Fruit fly (Drosophila melanogaster) whole organism, embryonic: Measurements from ENCODE around the gene CG31867.
A peak's percentile ranks its signal among the peaks of the same experiment; 100 is the strongest.

Experiments
- Antp ChIP-seq: fragments of 200-800 bp; sonication (Bioruptor generic); optimal IDR thresholded peaks from 3 replicates; lab custom pipeline; 2016; ENCODE audit warnings: missing biosample characterization, missing genetic modification characterization
- CG14860 ChIP-seq: fragments of 200-800 bp; sonication (Bioruptor generic); IDR thresholded peaks from 3 replicates; pipeline ENCODE4 v1.3.6; 2022; ENCODE audit warnings: missing biosample characterization, missing genetic modification characterization; ENCODE audit not compliant: partially characterized antibody
- CG15601 ChIP-seq: fragments of 200-800 bp; sonication (Bioruptor generic); optimal IDR thresholded peaks from 3 replicates; lab custom pipeline; 2019; ENCODE audit warnings: missing biosample characterization, mild to moderate bottlenecking, missing genetic modification characterization, moderate library complexity
- CG17802 ChIP-seq: fragments of 200-800 bp; sonication (Bioruptor generic); optimal IDR thresholded peaks from 2 replicates; lab custom pipeline; 2018; ENCODE audit warnings: missing biosample characterization, mild to moderate bottlenecking, missing genetic modification characterization, moderate library complexity
- CG17912 ChIP-seq: fragments of 200-800 bp; sonication (Bioruptor generic); optimal IDR thresholded peaks from 2 replicates; lab custom pipeline; 2018; ENCODE audit warnings: missing biosample characterization, mild to moderate bottlenecking, missing genetic modification characterization
- CG3726 ChIP-seq: fragments of 200-800 bp; sonication (Bioruptor generic); IDR thresholded peaks from 3 replicates; pipeline ENCODE4, ENCODE4 v1.3.6; 2022; ENCODE audit warnings: missing biosample characterization, missing genetic modification characterization
- CG4730 ChIP-seq: fragments of 200-800 bp; sonication (Bioruptor generic); IDR thresholded peaks from 2 replicates; pipeline ENCODE4 v1.3.6; 2022; ENCODE audit warnings: missing biosample characterization, missing genetic modification characterization
- CG7745 ChIP-seq: fragments of 200-800 bp; sonication (Bioruptor generic); optimal IDR thresholded peaks from 2 replicates; lab custom pipeline; 2018; ENCODE audit warnings: missing biosample characterization, mild to moderate bottlenecking, missing genetic modification characterization, moderate library complexity
- CG8765 ChIP-seq: fragments of 200-800 bp; sonication (Bioruptor generic); IDR thresholded peaks from 2 replicates; pipeline ENCODE4 v1.3.6; 2022; ENCODE audit warnings: missing biosample characterization, missing genetic modification characterization
- CG8944 ChIP-seq: fragments of 200-800 bp; sonication (Bioruptor generic); optimal IDR thresholded peaks from 3 replicates; lab custom pipeline; 2016; ENCODE audit warnings: missing biosample characterization, missing genetic modification characterization
- Dbx ChIP-seq: fragments of 200-800 bp; sonication (Bioruptor generic); IDR thresholded peaks from 3 replicates; pipeline ENCODE4 v1.3.6; 2022; ENCODE audit warnings: missing biosample characterization, missing genetic modification characterization
- Ets65A ChIP-seq: fragments of 200-800 bp; sonication (Bioruptor generic); peaks from one replicate; lab custom pipeline; 2016; ENCODE audit warnings: missing biosample characterization, missing genetic modification characterization
- HLHmδ ChIP-seq: fragments of 200-800 bp; sonication (Bioruptor generic); optimal IDR thresholded peaks from 2 replicates; lab custom pipeline; 2018; ENCODE audit warnings: missing biosample characterization, mild to moderate bottlenecking, missing genetic modification characterization, moderate library complexity
- Hr39 ChIP-seq: fragments of >200 bp; optimal IDR thresholded peaks from 2 replicates; lab custom pipeline; 2017
- Lhr ChIP-seq: fragments of 200-800 bp; sonication (Bioruptor generic); optimal IDR thresholded peaks from 3 replicates; lab custom pipeline; 2017; ENCODE audit warnings: mild to moderate bottlenecking, missing biosample characterization, missing genetic modification reagents, missing genetic modification characterization
- MBD-R2 ChIP-seq: fragments of 200-800 bp; sonication (Bioruptor generic); IDR thresholded peaks from 2 replicates; pipeline ENCODE4 v1.3.6; 2022; ENCODE audit warnings: missing biosample characterization, missing genetic modification characterization
- Mad ChIP-seq: fragments of 200-800 bp; sonication (Bioruptor generic); optimal IDR thresholded peaks from 2 replicates; lab custom pipeline; 2016; ENCODE audit warnings: missing biosample characterization, missing genetic modification characterization
- Med ChIP-seq: fragments of 200-800 bp; sonication (Bioruptor generic); peaks from one replicate; lab custom pipeline; 2016; ENCODE audit warnings: missing biosample characterization, missing genetic modification characterization, mild to moderate bottlenecking, inconsistent platforms, moderate library complexity
- Mes4 ChIP-seq: fragments of 200-800 bp; sonication (Bioruptor generic); optimal IDR thresholded peaks from 2 replicates; lab custom pipeline; 2016; ENCODE audit warnings: missing biosample characterization, missing genetic modification characterization
- Myb ChIP-seq: fragments of 200-800 bp; sonication (Bioruptor generic); optimal IDR thresholded peaks from 2 replicates; lab custom pipeline; 2016; ENCODE audit warnings: missing biosample characterization, missing genetic modification characterization
- Spps ChIP-seq: fragments of 200-800 bp; sonication (Bioruptor generic); optimal IDR thresholded peaks from 2 replicates; lab custom pipeline; 2018; ENCODE audit warnings: missing biosample characterization, mild to moderate bottlenecking, missing genetic modification characterization
- Sry-δ ChIP-seq: fragments of 200-800 bp; sonication (Bioruptor generic); optimal IDR thresholded peaks from 2 replicates; lab custom pipeline; 2016; ENCODE audit warnings: missing biosample characterization, missing genetic modification characterization
- cad ChIP-seq: fragments of >200 bp; optimal IDR thresholded peaks from 2 replicates; lab custom pipeline; 2017; ENCODE audit warnings: missing biosample characterization, missing genetic modification characterization
- crc ChIP-seq: fragments of 200-800 bp; sonication (Bioruptor generic); optimal IDR thresholded peaks from 2 replicates; lab custom pipeline; 2016; ENCODE audit warnings: missing biosample characterization, missing genetic modification characterization
- disco-r ChIP-seq: fragments of 200-800 bp; sonication (Bioruptor generic); optimal IDR thresholded peaks from 2 replicates; lab custom pipeline; 2016; ENCODE audit warnings: missing biosample characterization, missing genetic modification characterization
- eve ChIP-seq, 2 experiments: fragments of >200 bp; optimal IDR thresholded peaks; 2 replicates each; lab custom pipeline; 2017; ENCODE audit warnings: missing biosample characterization in 2 of 2, missing genetic modification characterization in 2 of 2
- fd64A ChIP-seq: fragments of 200-800 bp; sonication (Bioruptor generic); optimal IDR thresholded peaks from 3 replicates; lab custom pipeline; 2018; ENCODE audit warnings: missing biosample characterization, mild to moderate bottlenecking, missing genetic modification characterization
- fu2 ChIP-seq: fragments of 200-800 bp; sonication (Bioruptor generic); optimal IDR thresholded peaks from 2 replicates; lab custom pipeline; 2016; ENCODE audit warnings: missing biosample characterization, missing genetic modification characterization
- gfzf ChIP-seq: fragments of 200-800 bp; sonication (Bioruptor generic); optimal IDR thresholded peaks from 2 replicates; lab custom pipeline; 2016; ENCODE audit warnings: missing biosample characterization, mild to moderate bottlenecking, missing genetic modification characterization, moderate library complexity
- gsb-n ChIP-seq: fragments of 200-800 bp; sonication (Bioruptor generic); optimal IDR thresholded peaks from 3 replicates; lab custom pipeline; 2018; ENCODE audit warnings: missing biosample characterization, mild to moderate bottlenecking, missing genetic modification characterization
- gt ChIP-seq: fragments of 200-800 bp; sonication (Bioruptor generic); IDR thresholded peaks from 2 replicates; pipeline ENCODE4 v1.3.6; 2022; ENCODE audit warnings: missing biosample characterization, missing genetic modification characterization
- hb ChIP-seq: fragments of 200-800 bp; sonication (Bioruptor generic); IDR thresholded peaks from 3 replicates; pipeline ENCODE4 v1.3.6; 2022; ENCODE audit warnings: missing biosample characterization, missing genetic modification characterization; ENCODE audit not compliant: partially characterized antibody
- hbn ChIP-seq: fragments of 200-800 bp; sonication (Bioruptor generic); IDR thresholded peaks from 2 replicates; pipeline ENCODE4 v1.3.6; 2022; ENCODE audit warnings: missing biosample characterization, missing genetic modification characterization; ENCODE audit not compliant: partially characterized antibody
- inv ChIP-seq: fragments of 200-800 bp; sonication (Bioruptor generic); IDR thresholded peaks from 2 replicates; pipeline ENCODE4 v1.3.6; 2022; ENCODE audit warnings: missing biosample characterization, missing genetic modification characterization; ENCODE audit not compliant: partially characterized antibody
- knrl ChIP-seq: fragments of 200-800 bp; sonication (Bioruptor generic); IDR thresholded peaks from 3 replicates; pipeline ENCODE4 v1.3.6; 2022; ENCODE audit warnings: missing biosample characterization, missing genetic modification characterization; ENCODE audit not compliant: partially characterized antibody
- nerfin-2 ChIP-seq: fragments of 200-800 bp; sonication (Bioruptor generic); IDR thresholded peaks from 2 replicates; pipeline ENCODE4 v1.3.6; 2022; ENCODE audit warnings: missing biosample characterization, missing genetic modification characterization; ENCODE audit not compliant: partially characterized antibody
- org-1 ChIP-seq: fragments of 200-800 bp; sonication (Bioruptor generic); optimal IDR thresholded peaks from 2 replicates; lab custom pipeline; 2017; ENCODE audit warnings: missing biosample characterization, missing genetic modification characterization
- pfk ChIP-seq: fragments of 200-800 bp; sonication (Bioruptor generic); optimal IDR thresholded peaks from 2 replicates; lab custom pipeline; 2018; ENCODE audit warnings: missing biosample characterization, mild to moderate bottlenecking, missing genetic modification characterization, moderate library complexity
- phol ChIP-seq: fragments of 200-800 bp; sonication (Bioruptor generic); optimal IDR thresholded peaks from 3 replicates; lab custom pipeline; 2018; ENCODE audit warnings: missing biosample characterization, mild to moderate bottlenecking, missing genetic modification characterization, moderate library complexity
- sc ChIP-seq, 3 experiments: fragments of >200 bp in 2 of 3; fragments of 200-800 bp in 1 of 3; sonication (Bioruptor generic) in 1 of 3; optimal IDR thresholded peaks; 2 replicates in 2 of 3; 3 replicates in 1 of 3; lab custom pipeline; 2017; ENCODE audit warnings: mild to moderate bottlenecking in 1 of 3, missing biosample characterization in 1 of 3, missing genetic modification characterization in 1 of 3, missing genetic modification reagents in 1 of 3
- sna ChIP-seq: fragments of 200-800 bp; sonication (Bioruptor generic); IDR thresholded peaks from 2 replicates; pipeline ENCODE4 v1.3.6; 2022; ENCODE audit warnings: missing biosample characterization, missing genetic modification characterization; ENCODE audit not compliant: partially characterized antibody
- ssp ChIP-seq: fragments of 200-800 bp; sonication (Bioruptor generic); IDR thresholded peaks from 2 replicates; pipeline ENCODE4 v1.3.6; 2022; ENCODE audit warnings: missing biosample characterization, missing genetic modification characterization
- sug ChIP-seq: fragments of 200-800 bp; optimal IDR thresholded peaks from 2 replicates; lab custom pipeline; 2019; ENCODE audit warnings: missing biosample characterization, mild to moderate bottlenecking, missing genetic modification characterization, moderate library complexity
- tgo ChIP-seq: fragments of 200-800 bp; sonication (Bioruptor generic); IDR thresholded peaks from 3 replicates; pipeline ENCODE4 v1.3.6; 2022; ENCODE audit warnings: missing biosample characterization, missing genetic modification characterization
- trh ChIP-seq: fragments of 200-800 bp; sonication (Bioruptor generic); optimal IDR thresholded peaks from 2 replicates; lab custom pipeline; 2016; ENCODE audit warnings: missing biosample characterization, missing genetic modification characterization
- ttk ChIP-seq: fragments of 200-800 bp; sonication (Bioruptor generic); IDR thresholded peaks from 2 replicates; pipeline ENCODE4 v2.1.2; 2022; ENCODE audit warnings: missing biosample characterization, missing genetic modification characterization
- tup ChIP-seq: fragments of 200-800 bp; sonication (Bioruptor generic); optimal IDR thresholded peaks from 2 replicates; lab custom pipeline; 2016; ENCODE audit warnings: missing biosample characterization, mild to moderate bottlenecking, missing genetic modification characterization, moderate library complexity
- wek ChIP-seq: fragments of 200-800 bp; sonication (Bioruptor generic); optimal IDR thresholded peaks from 3 replicates; lab custom pipeline; 2018; ENCODE audit warnings: missing biosample characterization, mild to moderate bottlenecking, missing genetic modification characterization, moderate library complexity

The CG31867 gene

DNA sequence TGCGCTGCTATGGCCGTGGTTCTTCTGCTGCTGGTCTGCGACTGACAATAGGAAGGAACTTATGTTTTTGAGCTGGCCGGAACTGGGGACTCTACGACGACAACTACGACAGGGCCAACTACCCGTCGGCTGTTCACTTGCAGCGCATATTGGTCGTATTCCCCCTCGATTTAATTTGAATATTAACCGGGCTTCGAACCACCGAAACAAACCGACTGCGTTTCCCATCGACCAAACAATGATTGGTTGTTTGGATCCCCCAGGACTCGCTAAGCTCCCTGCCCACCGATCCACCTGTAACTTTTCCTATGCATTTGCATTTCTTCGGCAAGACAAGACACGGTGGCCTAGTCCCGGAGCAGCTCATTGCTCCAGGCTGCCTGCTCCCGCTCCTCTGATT is 23.6 kb downstream of the CG31867 start, which contains the start of gene Dnaaf4:
TSS of gene Dnaaf4 (minus strand) at position 101 of the 400 bp plus-strand sequence.
- TF ChIP-seq trh (GFP tag; lab: Kevin White, UChicago) = no peak
- TF ChIP-seq ttk (GFP tag; lab: Robert Waterston, UW) = 0 out of 2 replicates have a peak, but pooled peaks have one; percentile 12
- TF ChIP-seq Med (GFP tag; lab: Kevin White, UChicago) = peak; percentile 31
- 0 out of 2 replicates have a peak, but pooled peaks have one; percentile 23 for TF ChIP-seq nerfin-2

DNA sequence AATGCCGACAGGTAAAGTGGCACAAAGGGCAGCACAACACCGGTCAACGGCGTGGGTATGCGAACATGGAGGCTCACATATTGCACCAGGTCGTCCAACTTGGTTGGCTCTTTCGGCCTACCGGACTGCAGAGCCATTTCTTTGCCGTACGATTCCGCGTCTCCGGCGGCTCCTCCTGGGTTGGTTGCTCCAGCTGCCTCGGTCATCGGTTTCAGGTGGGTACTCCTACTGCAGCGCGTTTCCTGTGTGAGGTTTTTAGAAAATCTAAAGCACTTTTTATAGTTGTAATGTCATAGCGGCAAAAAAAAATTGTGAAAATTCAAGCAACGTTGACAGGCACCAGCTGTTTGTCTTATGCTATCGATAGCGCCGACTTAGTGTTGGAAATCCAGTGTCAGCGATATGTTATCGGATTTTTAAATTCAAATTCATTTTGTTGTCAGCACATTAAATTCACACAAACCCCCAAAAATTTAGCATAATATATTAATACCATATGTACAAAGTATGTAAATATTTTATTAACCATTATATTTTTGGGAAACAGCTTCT is 25.2 kb downstream of the CG31867 start, which contains the start of gene CG6230:
TSS of gene CG6230 (minus strand) at position 354 of the 552 bp plus-strand sequence.
- no peak for TF ChIP-seq CG4730 (GFP tag; lab: Robert Waterston, UW)
- TF ChIP-seq crc (GFP tag; lab: Kevin White, UChicago) = no peak
- TF ChIP-seq inv (GFP tag; lab: Robert Waterston, UW) = 0 out of 2 replicates have a peak, but pooled peaks have one; percentile 34
- no peak for TF ChIP-seq Mad (GFP tag; lab: Kevin White, UChicago)
- TF ChIP-seq gfzf (GFP tag; lab: Kevin White, UChicago) = peak; percentile 18
- no peak for TF ChIP-seq org-1 (GFP tag; lab: Kevin White, UChicago)
- no peak for TF ChIP-seq tup
- no peak for TF ChIP-seq Lhr (GFP tag; lab: Kevin White, UChicago)
- TF ChIP-seq MBD-R2 (GFP tag; lab: Robert Waterston, UW) = peak; percentile 88
- TF ChIP-seq knrl = peak; percentile 61; the same call in 2 of the 3 replicates
- TF ChIP-seq sug = no peak
- no peak for TF ChIP-seq CG3726
- TF ChIP-seq sc (optimal IDR thresholded peaks at IDR 0.05; lab: Kevin White, UChicago) = no peak
- TF ChIP-seq sc (GFP tag; optimal IDR thresholded peaks at IDR 0.05; lab: Kevin White, UChicago) = no peak
- TF ChIP-seq eve (GFP tag; optimal IDR thresholded peaks at IDR 0.05; lab: Kevin White, UChicago) = no peak
- peak; percentile 60 for TF ChIP-seq sna
- no peak for TF ChIP-seq fu2 (GFP tag; lab: Kevin White, UChicago)
- no peak for TF ChIP-seq fd64A (GFP tag; lab: Kevin White, UChicago)
- no peak for TF ChIP-seq CG8765 (GFP tag; lab: Robert Waterston, UW)
- no peak for TF ChIP-seq tgo (GFP tag; lab: Robert Waterston, UW)
- no peak for TF ChIP-seq Ets65A (GFP tag; lab: Kevin White, UChicago)
- no peak for TF ChIP-seq CG7745 (tag; lab: Kevin White, UChicago)
- TF ChIP-seq wek (GFP tag; lab: Kevin White, UChicago) = no peak
- TF ChIP-seq gt (GFP tag; lab: Robert Waterston, UW) = no peak
- peak; percentile 78 for TF ChIP-seq Myb (GFP tag; lab: Kevin White, UChicago)
- TF ChIP-seq gsb-n (tag; lab: Kevin White, UChicago) = no peak
- peak; percentile 14 for TF ChIP-seq phol (tag; lab: Kevin White, UChicago)
- TF ChIP-seq hbn = peak; percentile 55; the same call in 1 of the 2 replicates
- TF ChIP-seq Sry-δ (GFP tag; lab: Kevin White, UChicago) = peak; percentile 61
- no peak for TF ChIP-seq Mes4
- TF ChIP-seq CG17912 (GFP tag; lab: Kevin White, UChicago) = no peak
- TF ChIP-seq CG14860 = peak; percentile 26; the same call in 1 of the 3 replicates
- no peak for TF ChIP-seq CG17802 (tag; lab: Kevin White, UChicago)
- no peak for TF ChIP-seq Hr39 (lab: Kevin White, UChicago)
- TF ChIP-seq ssp (GFP tag; lab: Robert Waterston, UW) = no peak
- no peak for TF ChIP-seq pfk (GFP tag; lab: Kevin White, UChicago)
- TF ChIP-seq cad = no peak
- no peak for TF ChIP-seq Spps
- no peak for TF ChIP-seq disco-r
- TF ChIP-seq Dbx (GFP tag; lab: Robert Waterston, UW) = no peak
- TF ChIP-seq CG8944 (GFP tag; lab: Kevin White, UChicago) = no peak
- no peak for TF ChIP-seq CG15601 (tag; lab: Kevin White, UChicago)
- no peak for TF ChIP-seq hb (GFP tag; lab: Robert Waterston, UW)
- TF ChIP-seq Antp (GFP tag; lab: Kevin White, UChicago) = no peak
- TF ChIP-seq HLHmδ (GFP tag; lab: Kevin White, UChicago) = no peak
